Worm (Caenorhabditis elegans) whole organism, late embryonic: Measurements from ENCODE around the gene fbxb-105.

Source experiments
- che-1 ChIP-seq: sonication (generic microtip); optimal IDR thresholded peaks from 2 replicates; lab custom pipeline; 2016; ENCODE audit warnings: mild to moderate bottlenecking, missing genetic modification characterization, missing compliant biosample characterization
- ets-4 ChIP-seq: sonication (generic microtip); optimal IDR thresholded peaks from 2 replicates; lab custom pipeline; 2016; ENCODE audit warnings: missing genetic modification characterization, missing compliant biosample characterization
- fkh-10 ChIP-seq: fragments of 150-350 bp; optimal IDR thresholded peaks from 2 replicates; lab custom pipeline; 2014; ENCODE audit warnings: missing biosample characterization, missing genetic modification reagents, missing genetic modification characterization
- fkh-6 ChIP-seq: sonication (generic microtip); optimal IDR thresholded peaks from 2 replicates; lab custom pipeline; 2016; ENCODE audit warnings: missing genetic modification characterization, missing compliant biosample characterization
- nfya-1 ChIP-seq: sonication (generic microtip); optimal IDR thresholded peaks from 2 replicates; lab custom pipeline; 2017; ENCODE audit warnings: missing genetic modification characterization, mild to moderate bottlenecking, missing compliant biosample characterization, antibody characterized with exemption, moderate library complexity
- pag-3 ChIP-seq: sonication (generic microtip); optimal IDR thresholded peaks from 2 replicates; lab custom pipeline; 2016; ENCODE audit warnings: missing compliant biosample characterization, missing genetic modification characterization, borderline replicate concordance
- pha-4 ChIP-seq: fragments of 150-350 bp; optimal IDR thresholded peaks from 2 replicates; lab custom pipeline; 2018; ENCODE audit warnings: missing biosample characterization, missing genetic modification reagents, missing genetic modification characterization
- unc-42 ChIP-seq: sonication (generic microtip); optimal IDR thresholded peaks from 2 replicates; lab custom pipeline; 2016; ENCODE audit warnings: missing genotype, missing genetic modification characterization, missing compliant biosample characterization

DNA sequence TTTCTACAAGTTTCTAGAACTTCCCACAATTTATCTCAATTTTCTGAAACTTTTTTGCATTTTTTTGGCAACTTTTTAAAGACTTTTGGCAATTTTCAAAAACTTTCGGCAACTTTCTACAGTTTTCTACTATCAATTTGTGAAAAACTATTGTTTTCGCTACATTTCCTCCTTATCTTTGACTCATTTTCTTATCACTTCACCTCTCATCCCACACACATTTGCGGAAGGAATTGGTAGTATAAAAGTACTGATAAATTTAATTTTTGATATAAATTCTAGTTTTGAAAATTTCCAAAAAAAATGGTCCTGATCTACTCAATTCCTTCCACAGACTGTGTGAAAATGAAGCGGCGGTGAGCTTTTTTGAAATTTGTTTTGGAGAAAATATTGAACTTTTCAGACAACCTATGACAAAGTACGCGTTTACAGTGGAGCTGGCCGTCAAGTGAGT is 21.1 kb downstream of the fbxb-105 start, which contains the start of gene F29A7.4:
- no peak for TF ChIP-seq fkh-10 (GFP tag; lab: Kevin White, UChicago)
- TF ChIP-seq nfya-1: no peak
- no peak for TF ChIP-seq ets-4 (tag; lab: Kevin White, UChicago)
- no peak for TF ChIP-seq fkh-6 (tag; lab: Kevin White, UChicago)
- no peak for TF ChIP-seq che-1 (tag; lab: Kevin White, UChicago)
- TF ChIP-seq pha-4 (tag; lab: Kevin White, UChicago): no peak
- no peak for TF ChIP-seq unc-42 (tag; lab: Kevin White, UChicago)
- TF ChIP-seq pag-3: no peak
